Worm (Caenorhabditis elegans): ENCODE measurements around the gene F46G10.2.

F46G10.2 gene

ce11 chrX:13341853-13342252 lies 19.1 kb downstream of the F46G10.2 start:
- peak; percentile 42 for TF ChIP-seq elt-2 (tag; optimal IDR thresholded peaks at IDR 0.05)
- no peak for TF ChIP-seq sox-4 (tag; optimal IDR thresholded peaks at IDR 0.05)
- TF ChIP-seq lsy-2 (tag; optimal IDR thresholded peaks at IDR 0.05) = no peak
- TF ChIP-seq pax-3 (tag; optimal IDR thresholded peaks at IDR 0.05) = no peak
- TF ChIP-seq nhr-20 (tag; optimal IDR thresholded peaks at IDR 0.05) = no peak
- no peak for TF ChIP-seq ets-5 (GFP tag; IDR thresholded peaks at IDR 0.05)
- no peak for TF ChIP-seq efl-1 (optimal IDR thresholded peaks at IDR 0.05)
- peak in 1 of 2 experiments; percentile 71 for TF ChIP-seq efl-1 (GFP tag; optimal IDR thresholded peaks at IDR 0.05 in 1 of 2)

- TF ChIP-seq fkh-8 (tag; optimal IDR thresholded peaks at IDR 0.05) = peak; percentile 60
- TF ChIP-seq nhr-11 (tag; optimal IDR thresholded peaks at IDR 0.05) = peak; percentile 29
- TF ChIP-seq lin-14 (GFP tag; optimal IDR thresholded peaks at IDR 0.05) = no peak
- TF ChIP-seq elt-3 (tag; optimal IDR thresholded peaks at IDR 0.05) = no peak
- TF ChIP-seq hpl-2 (GFP tag; optimal IDR thresholded peaks at IDR 0.05) = no peak
- TF ChIP-seq irx-1 (tag; optimal IDR thresholded peaks at IDR 0.05) = no peak
- TF ChIP-seq aha-1 (tag; optimal IDR thresholded peaks at IDR 0.05) = no peak
- no peak for TF ChIP-seq ama-1 (optimal IDR thresholded peaks at IDR 0.05)
- peak; percentile 61 for TF ChIP-seq nhr-71 (tag; optimal IDR thresholded peaks at IDR 0.05)
- no peak for TF ChIP-seq ztf-4 (tag; optimal IDR thresholded peaks at IDR 0.05)
- no peak for TF ChIP-seq egl-13 (tag; optimal IDR thresholded peaks at IDR 0.05)
- no peak for TF ChIP-seq efl-1 (optimal IDR thresholded peaks at IDR 0.05)
- peak in 1 of 2 experiments; percentile 2 for TF ChIP-seq efl-1 (GFP tag; optimal IDR thresholded peaks at IDR 0.05 in 1 of 2)
- TF ChIP-seq hlh-4 (tag; optimal IDR thresholded peaks at IDR 0.05) = peak; percentile 98
- TF ChIP-seq isw-1 (GFP tag; IDR thresholded peaks at IDR 0.05) = no peak
- TF ChIP-seq Y116A8C.19 (tag; optimal IDR thresholded peaks at IDR 0.05; ENCODE audit: borderline replicate concordance) = no peak
- no peak for TF ChIP-seq F16B12.6 (tag; optimal IDR thresholded peaks at IDR 0.05)
- TF ChIP-seq nhr-47 (tag; optimal IDR thresholded peaks at IDR 0.05) = peak; percentile 61
Measured at ce11 chrX:13347251-13347650, 24.5 kb downstream of the F46G10.2 start.

- TF ChIP-seq ceh-82 (tag; optimal IDR thresholded peaks at IDR 0.05) = no peak
- peak; percentile 62 for TF ChIP-seq nhr-47 (tag; optimal IDR thresholded peaks at IDR 0.05)
- TF ChIP-seq mep-1 (tag; optimal IDR thresholded peaks at IDR 0.05) = no peak
- no peak for TF ChIP-seq aha-1 (tag; optimal IDR thresholded peaks at IDR 0.05)
- TF ChIP-seq irx-1 (tag; optimal IDR thresholded peaks at IDR 0.05) = no peak
- no peak for TF ChIP-seq hpl-2 (GFP tag; optimal IDR thresholded peaks at IDR 0.05)
- peak; percentile 67 for TF ChIP-seq skn-1 (tag; optimal IDR thresholded peaks at IDR 0.05)
- peak; percentile 25 for TF ChIP-seq lir-3 (tag; optimal IDR thresholded peaks at IDR 0.05; ENCODE audit: poor library complexity)
- TF ChIP-seq mdl-1 (tag; optimal IDR thresholded peaks at IDR 0.05) = peak in 1 of 2 experiments; percentile 87
- TF ChIP-seq efl-3 (GFP tag; optimal IDR thresholded peaks at IDR 0.05) = no peak
- TF ChIP-seq mab-9 (GFP tag; IDR thresholded peaks at IDR 0.05) = no peak
- TF ChIP-seq elt-3 (tag; optimal IDR thresholded peaks at IDR 0.05) = peak in 5 of 6 experiments; percentile 22 to 96 (median 69)
- TF ChIP-seq lin-35 (GFP tag; optimal IDR thresholded peaks at IDR 0.05) = peak in 1 of 2 experiments; percentile 80
- peak; percentile 35 to 44 for TF ChIP-seq lsy-2 (tag; optimal IDR thresholded peaks at IDR 0.05)
- no peak for TF ChIP-seq alr-1 (tag; optimal IDR thresholded peaks at IDR 0.05; ENCODE audit: borderline replicate concordance)
- no peak for TF ChIP-seq ceh-8 (GFP tag; optimal IDR thresholded peaks at IDR 0.05)
- no peak for TF ChIP-seq ceh-88 (GFP tag; IDR thresholded peaks at IDR 0.05)
- TF ChIP-seq nhr-19 (GFP tag; conservative IDR thresholded peaks at IDR 0.05) = peak; percentile 97
- TF ChIP-seq nhr-20 (tag; optimal IDR thresholded peaks at IDR 0.05) = peak; percentile 91
- no peak for TF ChIP-seq pag-3 (tag; optimal IDR thresholded peaks at IDR 0.05; ENCODE audit: borderline replicate concordance, insufficient read depth)
- TF ChIP-seq aly-2 (tag; optimal IDR thresholded peaks at IDR 0.05) = no peak
- TF ChIP-seq blmp-1 (tag; optimal IDR thresholded peaks at IDR 0.05) = peak; percentile 71
- no peak for TF ChIP-seq efl-1 (optimal IDR thresholded peaks at IDR 0.05)
- TF ChIP-seq efl-1 (GFP tag; optimal IDR thresholded peaks at IDR 0.05 in 1 of 2) = no peak
- TF ChIP-seq ztf-4 (tag; optimal IDR thresholded peaks at IDR 0.05) = peak; percentile 7
- TF ChIP-seq unc-30 (tag; optimal IDR thresholded peaks at IDR 0.05) = no peak
- TF ChIP-seq nhr-11 (tag; optimal IDR thresholded peaks at IDR 0.05) = no peak
- no peak for TF ChIP-seq isw-1 (GFP tag; IDR thresholded peaks at IDR 0.05)
- peak; percentile 82 for TF ChIP-seq tbx-2 (tag; optimal IDR thresholded peaks at IDR 0.05)
- no peak for TF ChIP-seq C04F5.9 (tag; optimal IDR thresholded peaks at IDR 0.05)
- peak; percentile 11 for TF ChIP-seq rnt-1 (tag; optimal IDR thresholded peaks at IDR 0.05)
- TF ChIP-seq grh-1 (GFP tag; IDR thresholded peaks at IDR 0.05) = peak; percentile 54
- peak; percentile 64 for TF ChIP-seq C16A3.4 (tag; optimal IDR thresholded peaks at IDR 0.05)
- TF ChIP-seq zag-1 (tag; optimal IDR thresholded peaks at IDR 0.05) = no peak
- peak; percentile 86 for TF ChIP-seq snu-23 (GFP tag; optimal IDR thresholded peaks at IDR 0.05)
- TF ChIP-seq F16B12.6 (tag; optimal IDR thresholded peaks at IDR 0.05) = no peak
- TF ChIP-seq lin-13 (GFP tag; optimal IDR thresholded peaks at IDR 0.05) = peak; percentile 33
Measured at ce11 chrX:13348417-13348816, 25.7 kb downstream of the F46G10.2 start.

Data from whole organism, L1 larva.